Worm (Caenorhabditis elegans) whole organism, L3 larva: Measurements from ENCODE around the gene zyg-9.

ENCODE experiments used
- R02D3.7 ChIP-seq: fragments of 150-350 bp; optimal IDR thresholded peaks from 2 replicates; lab custom pipeline; 2014; ENCODE audit warnings: missing biosample characterization, missing genetic modification characterization
- ceh-16 ChIP-seq: sonication (generic microtip); optimal IDR thresholded peaks from 2 replicates; lab custom pipeline; 2017; ENCODE audit warnings: missing biosample characterization, missing genetic modification characterization
- ceh-28 ChIP-seq: fragments of 150-350 bp; optimal IDR thresholded peaks from 2 replicates; lab custom pipeline; 2014; ENCODE audit warnings: missing biosample characterization, missing genetic modification reagents, missing genetic modification characterization
- ceh-82 ChIP-seq: fragments of 150-350 bp; optimal IDR thresholded peaks from 2 replicates; lab custom pipeline; 2014; ENCODE audit warnings: missing biosample characterization, missing genetic modification characterization
- ceh-9 ChIP-seq: sonication (generic microtip); optimal IDR thresholded peaks from 2 replicates; lab custom pipeline; 2018; ENCODE audit warnings: missing biosample characterization, missing genetic modification characterization
- egl-27 ChIP-seq: sonication (generic microtip); optimal IDR thresholded peaks from 4 replicates; lab custom pipeline; 2017; ENCODE audit warnings: missing biosample characterization, missing genetic modification reagents, missing genetic modification characterization
- elt-1 ChIP-seq: fragments of 150-350 bp; optimal IDR thresholded peaks from 2 replicates; lab custom pipeline; 2014; ENCODE audit warnings: missing biosample characterization, missing genetic modification characterization
- elt-2 ChIP-seq: sonication (generic microtip); optimal IDR thresholded peaks from 2 replicates; lab custom pipeline; 2016; ENCODE audit warnings: missing genetic modification reagents, mild to moderate bottlenecking, missing genetic modification characterization, missing compliant biosample characterization
- eor-1 ChIP-seq, 2 experiments: fragments of 150-350 bp; optimal IDR thresholded peaks; 2 replicates each; lab custom pipeline; 2014 to 2018; ENCODE audit warnings: missing biosample characterization in 2 of 2, missing genetic modification characterization in 2 of 2
- fkh-10 ChIP-seq: sonication (generic microtip); optimal IDR thresholded peaks from 2 replicates; lab custom pipeline; 2017; ENCODE audit warnings: missing biosample characterization, missing genetic modification reagents, missing genetic modification characterization
- fos-1 ChIP-seq: fragments of 150-350 bp; optimal IDR thresholded peaks from 2 replicates; lab custom pipeline; 2014; ENCODE audit warnings: missing biosample characterization, missing genetic modification characterization
- hmg-11 ChIP-seq: sonication (generic microtip); optimal IDR thresholded peaks from 2 replicates; lab custom pipeline; 2016; ENCODE audit warnings: missing genetic modification characterization, missing compliant biosample characterization
- jun-1 ChIP-seq: fragments of 150-350 bp; optimal IDR thresholded peaks from 2 replicates; lab custom pipeline; 2014; ENCODE audit warnings: missing biosample characterization, missing genetic modification reagents, missing genetic modification characterization
- lin-15B ChIP-seq: fragments of 150-350 bp; optimal IDR thresholded peaks from 2 replicates; lab custom pipeline; 2014; ENCODE audit warnings: missing biosample characterization, missing genetic modification characterization
- lsy-12 ChIP-seq: sonication (generic microtip); optimal IDR thresholded peaks from 2 replicates; lab custom pipeline; 2016; ENCODE audit warnings: mild to moderate bottlenecking, missing genetic modification characterization, missing compliant biosample characterization
- mdl-1 ChIP-seq: fragments of 150-350 bp; optimal IDR thresholded peaks from 2 replicates; lab custom pipeline; 2014; ENCODE audit warnings: missing biosample characterization, missing genetic modification characterization
- mml-1 ChIP-seq: fragments of 150-350 bp; sonication (generic microtip); optimal IDR thresholded peaks from 3 replicates; lab custom pipeline; 2014; ENCODE audit warnings: missing biosample characterization, missing genetic modification characterization
- nfya-1 ChIP-seq: sonication (generic microtip); optimal IDR thresholded peaks from 2 replicates; lab custom pipeline; 2017; ENCODE audit warnings: missing genetic modification characterization, mild to moderate bottlenecking, missing compliant biosample characterization, antibody characterized with exemption, moderate library complexity; ENCODE audit not compliant: insufficient read depth
- nhr-11 ChIP-seq: fragments of 150-350 bp; optimal IDR thresholded peaks from 2 replicates; lab custom pipeline; 2014; ENCODE audit warnings: missing biosample characterization, missing genetic modification characterization
- nhr-12 ChIP-seq: fragments of 150-350 bp; optimal IDR thresholded peaks from 2 replicates; lab custom pipeline; 2014; ENCODE audit warnings: missing biosample characterization, missing genetic modification characterization
- nhr-25 ChIP-seq: sonication (generic microtip); optimal IDR thresholded peaks from 2 replicates; lab custom pipeline; 2017; ENCODE audit warnings: missing biosample characterization, missing genetic modification characterization
- nhr-28 ChIP-seq: fragments of 150-350 bp; optimal IDR thresholded peaks from 2 replicates; lab custom pipeline; 2014; ENCODE audit warnings: missing biosample characterization, missing genetic modification characterization
- nhr-43 ChIP-seq: sonication (generic microtip); optimal IDR thresholded peaks from 2 replicates; lab custom pipeline; 2016; ENCODE audit warnings: mild to moderate bottlenecking, missing genetic modification characterization, missing compliant biosample characterization; ENCODE audit not compliant: poor library complexity, severe bottlenecking
- nhr-67 ChIP-seq: fragments of 150-350 bp; optimal IDR thresholded peaks from 2 replicates; lab custom pipeline; 2014; ENCODE audit warnings: missing biosample characterization, missing genetic modification characterization
- nhr-77 ChIP-seq: fragments of 150-350 bp; optimal IDR thresholded peaks from 2 replicates; lab custom pipeline; 2014; ENCODE audit warnings: missing biosample characterization, missing genetic modification characterization
- pha-4 ChIP-seq: fragments of 150-350 bp; optimal IDR thresholded peaks from 2 replicates; lab custom pipeline; 2014; ENCODE audit warnings: missing biosample characterization, missing genetic modification reagents, missing genetic modification characterization
- pqm-1 ChIP-seq: fragments of 150-350 bp; optimal IDR thresholded peaks from 2 replicates; lab custom pipeline; 2017; ENCODE audit warnings: missing biosample characterization, missing genetic modification characterization, inconsistent platforms
- sea-2 ChIP-seq: fragments of 150-350 bp; sonication (generic microtip); optimal IDR thresholded peaks from 4 replicates; lab custom pipeline; 2014; ENCODE audit warnings: missing biosample characterization, missing genetic modification reagents, missing genetic modification characterization
- skn-1 ChIP-seq: fragments of 150-350 bp; optimal IDR thresholded peaks from 2 replicates; lab custom pipeline; 2014; ENCODE audit warnings: missing biosample characterization, missing genetic modification characterization
- tbx-2 ChIP-seq: sonication (generic microtip); optimal IDR thresholded peaks from 2 replicates; lab custom pipeline; 2016; ENCODE audit warnings: mild to moderate bottlenecking, missing genetic modification characterization, missing compliant biosample characterization
- unc-39 ChIP-seq: sonication (generic microtip); optimal IDR thresholded peaks from 4 replicates; lab custom pipeline; 2017; ENCODE audit warnings: missing biosample characterization, missing genetic modification characterization
- unc-62 ChIP-seq: fragments of 150-350 bp; sonication (generic microtip); optimal IDR thresholded peaks from 4 replicates; lab custom pipeline; 2014; ENCODE audit warnings: missing biosample characterization, missing genetic modification reagents, missing genetic modification characterization
- ztf-4 ChIP-seq: fragments of 150-350 bp; optimal IDR thresholded peaks from 2 replicates; lab custom pipeline; 2014; ENCODE audit warnings: missing biosample characterization, missing genetic modification characterization

zyg-9 gene

ce11 chrII:8415035-8415434, 42.6 kb upstream of the zyg-9 start:
- no peak for TF ChIP-seq fos-1 (tag; lab: Kevin White, UChicago)
- TF ChIP-seq nfya-1 (tag; lab: Kevin White, UChicago), result no peak
- no peak for TF ChIP-seq egl-27 (tag; lab: Kevin White, UChicago)
- no peak for TF ChIP-seq unc-62 (GFP tag; lab: Kevin White, UChicago)
- no peak for TF ChIP-seq nhr-28 (tag; lab: Kevin White, UChicago)
- TF ChIP-seq mml-1, result no peak
- no peak for TF ChIP-seq mdl-1 (tag; lab: Kevin White, UChicago)
- TF ChIP-seq pha-4 (tag; lab: Kevin White, UChicago), result no peak
- TF ChIP-seq hmg-11, result no peak
- TF ChIP-seq nhr-67 (tag; lab: Kevin White, UChicago), result no peak
- no peak for TF ChIP-seq elt-2 (tag; lab: Kevin White, UChicago)
- no peak for TF ChIP-seq skn-1 (tag; lab: Kevin White, UChicago)
- no peak for TF ChIP-seq nhr-77
- TF ChIP-seq nhr-12 (tag; lab: Kevin White, UChicago), result no peak
- TF ChIP-seq nhr-43 (tag; lab: Kevin White, UChicago), result no peak
- TF ChIP-seq nhr-11 (tag; lab: Kevin White, UChicago), result no peak
- no peak for TF ChIP-seq ztf-4
- TF ChIP-seq nhr-25 (tag; lab: Kevin White, UChicago), result no peak
- no peak for TF ChIP-seq unc-39 (tag; lab: Kevin White, UChicago)
- no peak for TF ChIP-seq lsy-12 (tag; lab: Kevin White, UChicago)

DNA sequence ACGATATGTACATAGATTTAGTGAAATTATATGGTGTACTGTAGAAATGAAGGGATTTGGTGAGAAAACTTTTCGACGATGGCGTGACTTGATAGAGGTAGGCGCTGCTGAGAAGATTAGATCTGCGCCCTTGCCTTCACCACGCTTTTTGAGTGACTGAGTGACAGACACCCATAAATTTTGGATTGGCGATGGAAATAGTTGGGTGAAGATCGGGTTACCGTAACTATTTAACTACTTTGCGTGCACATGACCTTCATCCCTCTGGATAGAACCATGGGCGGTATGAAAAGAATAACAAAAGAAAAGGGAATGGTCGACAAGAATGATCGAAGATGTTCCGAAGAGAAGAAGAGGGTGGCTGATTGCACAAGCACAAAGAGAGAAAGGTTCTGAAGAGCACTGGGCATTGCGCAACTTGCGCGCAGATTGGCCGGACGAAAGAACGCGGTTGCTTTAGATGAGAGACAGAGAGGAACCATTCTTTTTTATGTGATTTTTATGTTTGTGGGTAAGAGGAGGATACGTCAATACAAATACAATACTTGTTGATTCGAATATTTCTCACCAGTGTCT, 42.1 kb upstream of the zyg-9 start:
- TF ChIP-seq elt-1 (tag; lab: Kevin White, UChicago) (peak; percentile 48), lin-15B (tag; lab: Kevin White, UChicago) (no peak), nhr-25 (tag; lab: Kevin White, UChicago) (peak; percentile 12)

DNA sequence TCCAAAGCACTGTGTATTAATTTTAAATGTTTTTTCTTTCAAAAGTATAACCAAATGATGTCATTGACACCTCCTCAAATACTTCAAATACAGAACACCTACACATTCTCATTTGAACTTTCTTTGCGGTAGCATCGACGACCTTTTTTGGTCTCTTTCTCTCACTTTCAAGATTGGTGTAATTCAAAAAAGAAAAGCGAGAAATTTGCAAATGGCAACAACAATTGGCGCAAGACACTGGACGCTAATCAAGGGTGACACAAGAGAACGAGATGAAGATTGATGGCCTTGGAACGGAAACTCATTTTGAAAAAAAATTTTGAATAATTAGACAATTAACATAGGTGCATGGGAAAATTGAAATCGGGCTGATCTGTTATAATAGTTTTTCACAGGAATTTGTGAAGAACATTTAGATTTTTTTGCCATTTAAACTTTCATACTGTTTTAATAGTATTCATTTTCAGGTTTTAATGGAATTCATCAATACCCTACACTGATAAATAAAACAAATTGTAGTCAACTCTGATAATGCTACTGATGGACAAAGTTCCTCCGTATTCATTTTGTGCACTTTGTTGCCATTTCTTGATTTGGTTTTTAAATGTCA, 40.5 kb upstream of the zyg-9 start, which contains the start of gene fdgt-2:
Gene fdgt-2 (plus strand): TSS at position 560 of the 610 bp plus-strand sequence.
- no peak for TF ChIP-seq unc-39 (tag; lab: Kevin White, UChicago)
- TF ChIP-seq hmg-11, result no peak
- no peak for TF ChIP-seq fkh-10 (GFP tag; lab: Kevin White, UChicago)
- TF ChIP-seq elt-2 (tag; lab: Kevin White, UChicago), result peak; percentile 36
- no peak for TF ChIP-seq ceh-28 (tag; lab: Kevin White, UChicago)
- no peak for TF ChIP-seq ceh-9 (tag; lab: Kevin White, UChicago)
- TF ChIP-seq sea-2 (GFP tag; lab: Kevin White, UChicago), result no peak
- no peak for TF ChIP-seq tbx-2 (tag; lab: Kevin White, UChicago)
- no peak for TF ChIP-seq elt-1 (tag; lab: Kevin White, UChicago)
- TF ChIP-seq lin-15B (tag; lab: Kevin White, UChicago), result no peak
- TF ChIP-seq eor-1 (tag; optimal IDR thresholded peaks at IDR 0.05; lab: Kevin White, UChicago), result no peak
- peak; percentile 7 for TF ChIP-seq pqm-1
- no peak for TF ChIP-seq ceh-82
- peak; percentile 73 for TF ChIP-seq nhr-25 (tag; lab: Kevin White, UChicago)
- no peak for TF ChIP-seq nhr-77
- no peak for TF ChIP-seq ceh-16 (tag; lab: Kevin White, UChicago)
- TF ChIP-seq jun-1 (tag; lab: Kevin White, UChicago), result no peak

DNA sequence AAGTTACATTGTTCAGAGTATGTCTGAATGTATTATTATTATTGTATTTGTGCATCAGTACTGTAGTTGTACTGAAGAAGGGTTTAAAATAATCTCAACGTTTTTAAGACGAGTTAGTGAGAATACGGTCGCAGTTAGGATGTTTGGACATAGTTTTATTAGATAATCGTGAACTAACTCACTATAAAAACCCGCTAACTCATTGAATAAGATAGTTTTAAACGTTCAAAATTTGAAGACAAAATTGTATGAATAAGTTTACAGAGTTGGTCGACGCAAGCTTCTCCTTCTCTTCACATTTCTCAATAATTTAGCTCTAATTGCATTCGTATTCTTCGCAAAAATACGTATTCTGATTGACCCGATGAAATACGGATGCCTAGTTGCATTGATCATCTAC, 38.6 kb upstream of the zyg-9 start:
- no peak for TF ChIP-seq lsy-12 (tag; lab: Kevin White, UChicago)
- TF ChIP-seq elt-1 (tag; lab: Kevin White, UChicago), result peak; percentile 89
- no peak for TF ChIP-seq mml-1
- peak; percentile 76 for TF ChIP-seq ztf-4
- TF ChIP-seq R02D3.7 (tag; lab: Kevin White, UChicago), result no peak

ce11 chrII:8419798-8420197, 37.8 kb upstream of the zyg-9 start, which contains the start of gene F14E5.8:
Gene F14E5.8, plus strand, starts transcription at chrII:8420098.
- TF ChIP-seq elt-1 (tag; lab: Kevin White, UChicago), result peak; percentile 4
